Fruit fly (Drosophila melanogaster): ENCODE results near the gene mbf1.

DNA sequence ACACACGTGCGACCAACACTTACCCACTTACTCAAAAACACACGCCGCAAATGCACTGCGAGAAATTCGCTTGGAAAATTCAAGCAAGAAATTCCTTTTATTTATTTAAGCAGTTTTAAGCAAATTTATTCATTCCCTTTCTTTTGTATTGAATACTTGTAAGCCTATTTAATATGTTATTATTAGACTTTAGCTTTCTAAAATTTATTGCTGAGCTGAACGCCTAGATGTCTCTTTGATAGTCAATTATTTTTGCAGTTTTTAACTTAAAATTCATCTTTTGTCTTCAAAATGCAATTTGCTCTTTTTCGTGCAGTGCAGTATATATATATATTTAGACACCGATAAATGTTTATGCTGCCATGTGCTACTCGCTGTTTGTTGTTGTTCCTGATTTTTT lies 40.3 kb upstream of the mbf1 start:
- TF ChIP-seq Met (GFP tag; optimal IDR thresholded peaks at IDR 0.05) (no peak), svp (GFP tag) (peak; percentile 65), Eip78C (GFP tag) (peak; percentile 72), Lpt (GFP tag; optimal IDR thresholded peaks at IDR 0.05) (no peak), CG31627 (GFP tag; optimal IDR thresholded peaks at IDR 0.05) (no peak), topi (GFP tag; optimal IDR thresholded peaks at IDR 0.05) (no peak)

All from whole organism, prepupa.